Fruit fly (Drosophila melanogaster): Measurements from ENCODE around the gene Eip78C.

The Eip78C gene

DNA sequence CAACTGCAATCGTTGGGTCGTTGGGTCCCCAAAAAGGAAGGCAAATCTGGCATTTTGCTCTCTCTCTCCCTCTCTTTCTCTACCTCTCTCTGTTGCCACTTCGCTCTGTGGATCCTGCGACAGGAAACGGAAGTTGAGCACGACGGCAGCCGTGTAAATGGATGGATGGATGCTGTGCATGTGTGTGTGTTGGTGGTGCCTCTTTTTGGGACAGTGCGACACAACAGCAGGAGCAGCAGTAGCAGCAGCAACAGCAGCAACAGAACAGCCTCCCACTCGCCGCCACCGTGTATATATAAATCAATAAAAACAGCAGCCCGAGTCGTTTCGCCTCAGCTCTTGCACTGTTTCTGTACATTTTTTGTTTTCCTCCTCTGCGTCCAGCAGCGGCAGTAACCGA lies 34.4 kb upstream of the Eip78C start (continued):
- TF ChIP-seq pzg (GFP tag; optimal IDR thresholded peaks at IDR 0.05) = no peak
- no peak for TF ChIP-seq toy (GFP tag; IDR thresholded peaks at IDR 0.05)
- TF ChIP-seq CG10959 (GFP tag; IDR thresholded peaks at IDR 0.05) = no peak
- TF ChIP-seq CG9609 (GFP tag; optimal IDR thresholded peaks at IDR 0.05) = no peak
- no peak for TF ChIP-seq Adf1 (GFP tag; IDR thresholded peaks at IDR 0.05)
- TF ChIP-seq crol (GFP tag; IDR thresholded peaks at IDR 0.05) = no peak
- TF ChIP-seq peb (GFP tag; IDR thresholded peaks at IDR 0.05) = no peak
- no peak for TF ChIP-seq Side (GFP tag; optimal IDR thresholded peaks at IDR 0.05)
- TF ChIP-seq Opbp (GFP tag; IDR thresholded peaks at IDR 0.05; ENCODE audit: partially characterized antibody) = no peak
- no peak for TF ChIP-seq CG10267 (tag; optimal IDR thresholded peaks at IDR 0.05)
- no peak for TF ChIP-seq Poxn (GFP tag; IDR thresholded peaks at IDR 0.05)
- TF ChIP-seq dm (GFP tag; optimal IDR thresholded peaks at IDR 0.05) = no peak
- no peak for TF ChIP-seq CG18262 (tag; optimal IDR thresholded peaks at IDR 0.05)
- no peak for TF ChIP-seq chm (GFP tag; IDR thresholded peaks at IDR 0.05)
- no peak for TF ChIP-seq CG13123 (GFP tag; optimal IDR thresholded peaks at IDR 0.05)
- TF ChIP-seq CG3838 (GFP tag; optimal IDR thresholded peaks at IDR 0.05) = no peak
- TF ChIP-seq Trl (optimal IDR thresholded peaks at IDR 0.05) = peak; percentile 24 to 25
- TF ChIP-seq Trl (GFP tag; optimal IDR thresholded peaks at IDR 0.05) = no peak
- no peak for TF ChIP-seq Awh (GFP tag; IDR thresholded peaks at IDR 0.05)
- no peak for TF ChIP-seq GATAe (GFP tag; conservative IDR thresholded peaks at IDR 0.05)
- TF ChIP-seq corto (GFP tag; optimal IDR thresholded peaks at IDR 0.05) = no peak
- no peak for TF ChIP-seq twi (tag; optimal IDR thresholded peaks at IDR 0.05)
- no peak for TF ChIP-seq sqz (GFP tag; optimal IDR thresholded peaks at IDR 0.05)

DNA sequence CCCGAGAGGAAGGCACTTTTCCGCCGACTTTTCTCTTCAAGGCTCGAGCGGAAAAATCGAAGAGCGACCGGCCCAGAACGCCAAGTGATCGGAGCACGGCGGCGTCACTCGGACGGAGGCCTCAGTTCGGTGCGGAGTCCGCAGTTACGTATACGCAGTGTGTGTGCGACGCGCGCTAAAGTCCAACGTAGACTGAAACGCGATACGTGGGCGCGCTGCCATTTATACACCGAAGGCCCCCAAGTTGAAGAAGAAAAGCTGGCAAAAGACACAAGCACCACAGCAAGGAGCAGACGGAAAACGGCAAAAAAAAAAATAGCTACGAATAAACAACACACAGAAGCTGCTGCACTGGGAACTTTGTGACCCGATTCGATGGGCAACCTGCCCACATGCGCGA lies 33.2 kb upstream of the Eip78C start, which contains the start of gene CG42337:
Gene CG42337, minus strand, starts transcription at position 194 of the 400 bp plus-strand sequence.
- 0 out of 2 replicates have a peak, but pooled peaks have one; percentile 14 for TF ChIP-seq CG42726 (GFP tag; IDR thresholded peaks at IDR 0.05; ENCODE audit: partially characterized antibody)
- TF ChIP-seq CG8290 (GFP tag; optimal IDR thresholded peaks at IDR 0.05) = no peak
- TF ChIP-seq CG8290 (tag; optimal IDR thresholded peaks at IDR 0.05) = peak in 1 of 2 experiments; percentile 7
- peak; percentile 3 for TF ChIP-seq scrt (GFP tag; optimal IDR thresholded peaks at IDR 0.05)
- TF ChIP-seq Oli (tag; optimal IDR thresholded peaks at IDR 0.05) = no peak
- 0 out of 3 replicates have a peak, but pooled peaks have one; percentile 35 for TF ChIP-seq CG11456 (GFP tag; IDR thresholded peaks at IDR 0.05)
- TF ChIP-seq CG3163 (GFP tag; optimal IDR thresholded peaks at IDR 0.05) = peak; percentile 33
- peak; percentile 28 for TF ChIP-seq ewg (GFP tag; optimal IDR thresholded peaks at IDR 0.05)
- TF ChIP-seq Deaf1 (tag; optimal IDR thresholded peaks at IDR 0.05) = peak; percentile 33
- 0 out of 3 replicates have a peak, but pooled peaks have one; percentile 29 for TF ChIP-seq CG34422 (GFP tag; IDR thresholded peaks at IDR 0.05)
- TF ChIP-seq Mrtf (GFP tag; IDR thresholded peaks at IDR 0.05) = 0 out of 3 replicates have a peak, but pooled peaks have one; percentile 37
- TF ChIP-seq mld (GFP tag; IDR thresholded peaks at IDR 0.05; ENCODE audit: partially characterized antibody) = 0 out of 3 replicates have a peak, but pooled peaks have one; percentile 22
- TF ChIP-seq Nf-YB (GFP tag; optimal IDR thresholded peaks at IDR 0.05) = no peak
- TF ChIP-seq CG12942 (GFP tag; optimal IDR thresholded peaks at IDR 0.05) = no peak
- no peak for TF ChIP-seq CG12071 (GFP tag; optimal IDR thresholded peaks at IDR 0.05)
- TF ChIP-seq CG6272 (GFP tag; IDR thresholded peaks at IDR 0.05) = no peak
- TF ChIP-seq slbo (GFP tag; IDR thresholded peaks at IDR 0.05) = peak; percentile 28; the same call in 1 of the 2 replicates
- peak; percentile 71 for TF ChIP-seq Med (GFP tag)
- peak; percentile 88 for TF ChIP-seq CG16779 (GFP tag; IDR thresholded peaks at IDR 0.05)
- no peak for TF ChIP-seq bab2 (GFP tag; optimal IDR thresholded peaks at IDR 0.05)
- TF ChIP-seq CG11695 (GFP tag; IDR thresholded peaks at IDR 0.05) = 0 out of 3 replicates have a peak, but pooled peaks have one; percentile 10

Data from whole organism, embryonic.